Fruit fly (Drosophila melanogaster): Measurements from ENCODE around the gene fid.
A peak's percentile ranks its signal among the peaks of the same experiment; 100 is the strongest.

fid gene

dm6 chr3R:26017771-26018731 lies 48.2 kb downstream of the fid start (continued):
- TF ChIP-seq CG1529 (GFP tag; optimal IDR thresholded peaks at IDR 0.05) (peak; percentile 72), CG4282 (GFP tag; optimal IDR thresholded peaks at IDR 0.05) (peak; percentile 66), Blimp-1 (GFP tag; optimal IDR thresholded peaks at IDR 0.05) (peak; percentile 80), CG31365 (tag; optimal IDR thresholded peaks at IDR 0.05) (no peak), her (GFP tag; optimal IDR thresholded peaks at IDR 0.05) (no peak), CG1233 (GFP tag; optimal IDR thresholded peaks at IDR 0.05) (peak; percentile 86), bcd (GFP tag; optimal IDR thresholded peaks at IDR 0.05) (peak; percentile 62), hth (optimal IDR thresholded peaks at IDR 0.05) (no peak), sug (tag; optimal IDR thresholded peaks at IDR 0.05) (no peak), pfk (GFP tag; optimal IDR thresholded peaks at IDR 0.05) (no peak), Ssrp (tag; optimal IDR thresholded peaks at IDR 0.05) (peak; percentile 92), Sry-β (GFP tag; optimal IDR thresholded peaks at IDR 0.05) (no peak), CG10959 (GFP tag; IDR thresholded peaks at IDR 0.05) (peak; percentile 77), CG8944 (GFP tag; optimal IDR thresholded peaks at IDR 0.05) (no peak), pb (GFP tag; optimal IDR thresholded peaks at IDR 0.05) (no peak), dm (GFP tag; optimal IDR thresholded peaks at IDR 0.05) (no peak), CG12236 (GFP tag; optimal IDR thresholded peaks at IDR 0.05) (no peak), row (GFP tag; IDR thresholded peaks at IDR 0.05) (peak; percentile 72), CG11504 (tag; optimal IDR thresholded peaks at IDR 0.05) (peak; percentile 80)

dm6 chr3R:26019232-26019631 lies 49.4 kb downstream of the fid start:
- TF ChIP-seq Sry-β (GFP tag; optimal IDR thresholded peaks at IDR 0.05) (no peak), CG11085 (GFP tag; IDR thresholded peaks at IDR 0.05) (no peak), D19A (tag; optimal IDR thresholded peaks at IDR 0.05) (peak; percentile 26), Drgx (GFP tag; IDR thresholded peaks at IDR 0.05) (peak; percentile 90)

dm6 chr3R:26020244-26021171 lies 50.6 kb downstream of the fid start:
- TF ChIP-seq CG10274 (GFP tag; optimal IDR thresholded peaks at IDR 0.05) (peak; percentile 14), zfh2 (GFP tag; optimal IDR thresholded peaks at IDR 0.05) (no peak), Antp (GFP tag; optimal IDR thresholded peaks at IDR 0.05) (no peak), CG2120 (GFP tag; optimal IDR thresholded peaks at IDR 0.05) (peak; percentile 43), CG14050 (GFP tag; IDR thresholded peaks at IDR 0.05) (peak; percentile 39; the same call in 2 of the 3 replicates), CG8478 (optimal IDR thresholded peaks at IDR 0.05) (peak; percentile 82), Stat92E (GFP tag; optimal IDR thresholded peaks at IDR 0.05) (no peak), dm (GFP tag; optimal IDR thresholded peaks at IDR 0.05) (no peak), CG9797 (GFP tag; optimal IDR thresholded peaks at IDR 0.05) (no peak), CG10267 (tag; optimal IDR thresholded peaks at IDR 0.05) (peak; percentile 67), CG8089 (GFP tag; optimal IDR thresholded peaks at IDR 0.05) (no peak), lov (optimal IDR thresholded peaks at IDR 0.05) (no peak), lov (GFP tag; IDR thresholded peaks at IDR 0.05) (0 out of 3 replicates have a peak, but pooled peaks have one; percentile 30), nerfin-2 (GFP tag; IDR thresholded peaks at IDR 0.05; ENCODE audit: partially characterized antibody) (no peak), Mrtf (GFP tag; IDR thresholded peaks at IDR 0.05) (0 out of 3 replicates have a peak, but pooled peaks have one; percentile 35), CG3838 (GFP tag; optimal IDR thresholded peaks at IDR 0.05) (no peak), grau (tag; optimal IDR thresholded peaks at IDR 0.05) (peak; percentile 62), Drgx (GFP tag; IDR thresholded peaks at IDR 0.05) (peak; percentile 79), HHEX (GFP tag; optimal IDR thresholded peaks at IDR 0.05) (peak; percentile 44), Hr51 (GFP tag; optimal IDR thresholded peaks at IDR 0.05) (peak in 1 of 2 experiments; percentile 82), tap (tag; optimal IDR thresholded peaks at IDR 0.05) (peak; percentile 1), lbe (GFP tag; optimal IDR thresholded peaks at IDR 0.05) (peak; percentile 46), nom (GFP tag; optimal IDR thresholded peaks at IDR 0.05) (peak; percentile 10), CG15011 (GFP tag; optimal IDR thresholded peaks at IDR 0.05) (peak; percentile 36)
